Fruit fly (Drosophila melanogaster) whole organism, wandering third instar larva: ENCODE data around the gene TBC1d7.
A peak's percentile ranks its signal among the peaks of the same experiment; 100 is the strongest.

Experiments used
- Abd-B ChIP-seq: fragments of >200 bp; optimal IDR thresholded peaks from 2 replicates; lab custom pipeline; 2017; ENCODE audit warnings: missing biosample characterization, missing genetic modification characterization
- CG32264 ChIP-seq: fragments of 200-800 bp; sonication (Bioruptor generic); optimal IDR thresholded peaks from 2 replicates; lab custom pipeline; 2016; ENCODE audit warnings: missing biosample characterization, missing genetic modification characterization
- CG9705 ChIP-seq: fragments of 200-800 bp; sonication (Bioruptor generic); optimal IDR thresholded peaks from 2 replicates; lab custom pipeline; 2018; ENCODE audit warnings: missing biosample characterization, mild to moderate bottlenecking, missing genetic modification characterization
- CrebA ChIP-seq: fragments of 200-800 bp; sonication (Bioruptor generic); optimal IDR thresholded peaks from 2 replicates; lab custom pipeline; 2016; ENCODE audit warnings: missing biosample characterization, mild to moderate bottlenecking, missing genetic modification characterization, borderline replicate concordance
- Dfd ChIP-seq: fragments of >200 bp; optimal IDR thresholded peaks from 2 replicates; lab custom pipeline; 2017; ENCODE audit warnings: missing biosample characterization, missing genetic modification characterization
- Dif ChIP-seq: fragments of 200-275, 200-300 bp; sonication (Bioruptor generic); optimal IDR thresholded peaks from 2 replicates; lab custom pipeline; 2018; ENCODE audit warnings: missing biosample characterization, missing genetic modification characterization; ENCODE audit not compliant: partially characterized antibody
- GATAd ChIP-seq: sonication (Bioruptor generic); optimal IDR thresholded peaks from 2 replicates; lab custom pipeline; 2016; ENCODE audit warnings: missing biosample characterization, missing genetic modification characterization
- HLH106 ChIP-seq: fragments of 200-800 bp; optimal IDR thresholded peaks from 3 replicates; lab custom pipeline; 2019; ENCODE audit warnings: missing biosample characterization, mild to moderate bottlenecking, missing genetic modification characterization, moderate library complexity
- Hnf4 ChIP-seq: fragments of 200-800 bp; sonication (Bioruptor generic); optimal IDR thresholded peaks from 2 replicates; lab custom pipeline; 2016; ENCODE audit warnings: missing biosample characterization, mild to moderate bottlenecking, missing genetic modification characterization
- Hr78 ChIP-seq: fragments of >200 bp; optimal IDR thresholded peaks from 2 replicates; lab custom pipeline; 2017; ENCODE audit warnings: missing biosample characterization, missing genetic modification characterization
- Hr83 ChIP-seq: fragments of 200-300 bp; sonication (Bioruptor generic); optimal IDR thresholded peaks from 2 replicates; lab custom pipeline; 2016; ENCODE audit warnings: missing biosample characterization, mild to moderate bottlenecking, missing genetic modification characterization, moderate library complexity; ENCODE audit not compliant: poor library complexity, severe bottlenecking
- Jra ChIP-seq: sonication (Bioruptor generic); optimal IDR thresholded peaks from 2 replicates; lab custom pipeline; 2016; ENCODE audit warnings: missing biosample characterization, missing genetic modification characterization
- Mio ChIP-seq: sonication (Bioruptor generic); optimal IDR thresholded peaks from 2 replicates; lab custom pipeline; 2016; ENCODE audit warnings: missing biosample characterization, missing genetic modification characterization
- Myc ChIP-seq: fragments of >200 bp; optimal IDR thresholded peaks from 2 replicates; lab custom pipeline; 2017
- N ChIP-seq: fragments of >200 bp; optimal IDR thresholded peaks from 2 replicates; lab custom pipeline; 2018; ENCODE audit warnings: missing biosample characterization, missing external identifiers, missing genetic modification characterization
- OdsH ChIP-seq: fragments of 200-800 bp; sonication (Bioruptor generic); optimal IDR thresholded peaks from 2 replicates; lab custom pipeline; 2016; ENCODE audit warnings: missing biosample characterization, mild to moderate bottlenecking, missing genetic modification characterization
- Rel ChIP-seq, 2 experiments: fragments of 200-800 bp; sonication (Bioruptor generic) in 1 of 2; optimal IDR thresholded peaks; 2 replicates in 1 of 2; 3 replicates in 1 of 2; lab custom pipeline; 2016 to 2019; ENCODE audit warnings: mild to moderate bottlenecking in 2 of 2, missing biosample characterization in 2 of 2, missing genetic modification characterization in 2 of 2, moderate library complexity in 1 of 2
- Sp1 ChIP-seq: fragments of 200-800 bp; sonication (Bioruptor generic); optimal IDR thresholded peaks from 3 replicates; lab custom pipeline; 2019; ENCODE audit warnings: missing biosample characterization, mild to moderate bottlenecking, missing genetic modification characterization, moderate library complexity
- Vsx2 ChIP-seq: fragments of 200-300, 225-300 bp; sonication (Bioruptor generic); optimal IDR thresholded peaks from 2 replicates; lab custom pipeline; 2018; ENCODE audit warnings: missing biosample characterization, missing genetic modification characterization; ENCODE audit not compliant: partially characterized antibody
- br ChIP-seq: fragments of 200-800 bp; sonication (Bioruptor generic); optimal IDR thresholded peaks from 2 replicates; lab custom pipeline; 2016; ENCODE audit warnings: missing biosample characterization, missing genetic modification characterization
- brk ChIP-seq: fragments of 200-800 bp; sonication (Bioruptor generic); optimal IDR thresholded peaks from 2 replicates; lab custom pipeline; 2016; ENCODE audit warnings: missing biosample characterization, mild to moderate bottlenecking, missing genetic modification characterization
- dl ChIP-seq, 2 experiments: fragments of 175-275, 200-275 bp in 1 of 2; fragments of 200-275 bp in 1 of 2; sonication (Bioruptor generic); optimal IDR thresholded peaks; lab custom pipeline; 2018; ENCODE audit warnings: mild to moderate bottlenecking in 2 of 2, missing biosample characterization in 2 of 2, missing genetic modification characterization in 2 of 2, moderate library complexity in 2 of 2; ENCODE audit not compliant: partially characterized antibody in 2 of 2, insufficient read depth in 1 of 2
- dmrt93B ChIP-seq: fragments of 200-800 bp; sonication (Bioruptor generic); optimal IDR thresholded peaks from 2 replicates; lab custom pipeline; 2018; ENCODE audit warnings: missing biosample characterization, mild to moderate bottlenecking, missing genetic modification characterization
- dsf ChIP-seq: sonication (Bioruptor generic); optimal IDR thresholded peaks from 2 replicates; lab custom pipeline; 2016; ENCODE audit warnings: missing biosample characterization, missing genetic modification characterization, borderline replicate concordance
- ey ChIP-seq: fragments of 200-800 bp; sonication (Bioruptor generic); optimal IDR thresholded peaks from 2 replicates; lab custom pipeline; 2016; ENCODE audit warnings: missing biosample characterization, missing genetic modification characterization
- foxo ChIP-seq, 2 experiments: fragments of 200-800 bp; sonication (Bioruptor generic); optimal IDR thresholded peaks; 2 replicates in 1 of 2; 3 replicates in 1 of 2; lab custom pipeline; 2016 to 2017; ENCODE audit warnings: missing biosample characterization in 2 of 2, missing genetic modification characterization in 2 of 2
- fru ChIP-seq: fragments of 200-800 bp; sonication (Bioruptor generic); optimal IDR thresholded peaks from 3 replicates; lab custom pipeline; 2016; ENCODE audit warnings: missing biosample characterization, mild to moderate bottlenecking, missing genetic modification characterization
- h ChIP-seq: fragments of 200-800 bp; sonication (Bioruptor generic); optimal IDR thresholded peaks from 3 replicates; lab custom pipeline; 2016; ENCODE audit warnings: missing biosample characterization, mild to moderate bottlenecking, missing genetic modification characterization
- jim ChIP-seq: fragments of 175-275, 200-325 bp; sonication (Bioruptor generic); optimal IDR thresholded peaks from 2 replicates; lab custom pipeline; 2016; ENCODE audit warnings: missing biosample characterization, mild to moderate bottlenecking, missing genetic modification characterization
- lola ChIP-seq: fragments of >200 bp; optimal IDR thresholded peaks from 2 replicates; lab custom pipeline; 2017; ENCODE audit warnings: missing biosample characterization, missing genetic modification characterization
- pan ChIP-seq: fragments of >200 bp; optimal IDR thresholded peaks from 2 replicates; lab custom pipeline; 2017
- psq ChIP-seq: fragments of 200-800 bp; sonication (Bioruptor generic); optimal IDR thresholded peaks from 3 replicates; lab custom pipeline; 2017; ENCODE audit warnings: missing biosample characterization, mild to moderate bottlenecking, missing genetic modification characterization, moderate library complexity
- rgr ChIP-seq: fragments of 200-800 bp; sonication (Bioruptor generic); optimal IDR thresholded peaks from 3 replicates; lab custom pipeline; 2016; ENCODE audit warnings: missing biosample characterization, mild to moderate bottlenecking, missing genetic modification characterization
- sage ChIP-seq: fragments of 200-800 bp; sonication (Bioruptor generic); optimal IDR thresholded peaks from 2 replicates; lab custom pipeline; 2016; ENCODE audit warnings: missing biosample characterization, mild to moderate bottlenecking, missing genetic modification characterization
- sv ChIP-seq: fragments of 200-800 bp; sonication (Bioruptor generic); optimal IDR thresholded peaks from 3 replicates; lab custom pipeline; 2016; ENCODE audit warnings: missing biosample characterization, missing genetic modification characterization
- tai ChIP-seq: sonication (Bioruptor generic); optimal IDR thresholded peaks from 2 replicates; lab custom pipeline; 2016; ENCODE audit warnings: missing biosample characterization, missing genetic modification characterization
- usp ChIP-seq: fragments of >200 bp; optimal IDR thresholded peaks from 2 replicates; lab custom pipeline; 2017; ENCODE audit warnings: missing biosample characterization, missing genetic modification characterization
- woc ChIP-seq: sonication (Bioruptor generic); optimal IDR thresholded peaks from 2 replicates; lab custom pipeline; 2016; ENCODE audit warnings: missing biosample characterization, mild to moderate bottlenecking, missing genetic modification characterization

Gene TBC1d7

dm6 chr3R:24162774-24163555 lies 1.4 kb downstream of the TBC1d7 start, which contains the start of gene mRpS24:
mRpS24 (minus strand) TSS chr3R:24163545.
- no peak for TF ChIP-seq br (GFP tag; lab: Kevin White, UChicago)
- no peak for TF ChIP-seq dl (GFP tag; optimal IDR thresholded peaks at IDR 0.05; lab: Kevin White, UChicago; ENCODE audit: insufficient read depth in 1 of 2, partially characterized antibody in 2 of 2)
- TF ChIP-seq dsf (GFP tag; lab: Kevin White, UChicago) = no peak
- TF ChIP-seq Jra (GFP tag; lab: Kevin White, UChicago) = no peak
- TF ChIP-seq Sp1 (GFP tag; lab: Kevin White, UChicago) = no peak
- TF ChIP-seq rgr (GFP tag; lab: Kevin White, UChicago) = no peak
- TF ChIP-seq CG32264 = no peak
- no peak for TF ChIP-seq fru (GFP tag; lab: Kevin White, UChicago)
- no peak for TF ChIP-seq psq (GFP tag; lab: Kevin White, UChicago)

dm6 chr3R:24163556-24164022 lies 2.1 kb downstream of the TBC1d7 start, which contains the start of gene Apc2:
Apc2 (plus strand) TSS chr3R:24163966.
- TF ChIP-seq Dfd (no peak), usp (no peak), CrebA (GFP tag; lab: Kevin White, UChicago) (no peak), Rel (GFP tag; optimal IDR thresholded peaks at IDR 0.05; lab: Kevin White, UChicago) (no peak), Rel (tag; optimal IDR thresholded peaks at IDR 0.05; lab: Kevin White, UChicago) (no peak), GATAd (GFP tag; lab: Kevin White, UChicago) (no peak), sage (no peak), foxo (GFP tag; optimal IDR thresholded peaks at IDR 0.05; lab: Kevin White, UChicago) (peak in 1 of 2 experiments; percentile 62), Hnf4 (GFP tag; lab: Kevin White, UChicago) (no peak), fru (GFP tag; lab: Kevin White, UChicago) (peak; percentile 59), pan (no peak), Mio (GFP tag; lab: Kevin White, UChicago) (no peak), psq (GFP tag; lab: Kevin White, UChicago) (peak; percentile 56), dl (GFP tag; optimal IDR thresholded peaks at IDR 0.05; lab: Kevin White, UChicago; ENCODE audit: insufficient read depth in 1 of 2, partially characterized antibody in 2 of 2) (no peak), Sp1 (GFP tag; lab: Kevin White, UChicago) (peak; percentile 69), CG32264 (no peak), jim (GFP tag; lab: Kevin White, UChicago) (no peak), Dif (GFP tag; lab: Kevin White, UChicago) (no peak), ey (GFP tag; lab: Kevin White, UChicago) (peak; percentile 42), OdsH (GFP tag; lab: Kevin White, UChicago) (peak; percentile 17), dmrt93B (GFP tag; lab: Kevin White, UChicago) (peak; percentile 34), Vsx2 (GFP tag; lab: Kevin White, UChicago) (no peak), Hr78 (GFP tag; lab: Kevin White, UChicago) (no peak), woc (GFP tag; lab: Kevin White, UChicago) (peak; percentile 73), dsf (GFP tag; lab: Kevin White, UChicago) (peak; percentile 51), Abd-B (no peak), br (GFP tag; lab: Kevin White, UChicago) (peak; percentile 52), rgr (GFP tag; lab: Kevin White, UChicago) (peak; percentile 54), HLH106 (tag; lab: Kevin White, UChicago) (peak; percentile 76), brk (GFP tag; lab: Kevin White, UChicago) (no peak), tai (GFP tag; lab: Kevin White, UChicago) (no peak), lola (no peak), sv (GFP tag; lab: Kevin White, UChicago) (peak; percentile 4), Myc (lab: Kevin White, UChicago) (peak; percentile 90), h (GFP tag; lab: Kevin White, UChicago) (peak; percentile 58), Jra (GFP tag; lab: Kevin White, UChicago) (peak; percentile 38), Hr83 (GFP tag; lab: Kevin White, UChicago) (no peak), N (GFP tag; lab: Kevin White, UChicago) (no peak), CG9705 (GFP tag; lab: Kevin White, UChicago) (peak; percentile 42)
- TF ChIP-seq, all 38 proteins: peak for 17
